Fruit fly (Drosophila melanogaster): ENCODE measurements around the gene Deaf1.

Deaf1 gene

DNA sequence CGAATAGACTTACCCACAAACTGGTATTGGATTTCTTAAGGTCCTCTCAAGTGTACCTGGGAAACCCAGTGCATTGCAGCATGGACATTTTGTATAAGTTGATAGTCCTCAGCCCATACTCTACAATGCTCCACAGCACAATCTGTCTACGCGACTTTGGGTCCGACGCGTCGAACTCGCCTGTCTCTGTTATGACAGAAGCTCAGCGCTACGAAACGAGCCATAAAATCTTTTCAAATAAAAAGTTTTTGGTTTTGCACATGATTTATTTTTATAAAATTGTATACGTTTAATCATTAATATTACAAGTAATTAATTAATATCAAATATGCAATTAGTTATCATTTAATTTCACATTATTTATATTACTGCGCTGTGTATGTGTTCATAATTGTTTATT, 49.3 kb downstream of the Deaf1 start:
- TF ChIP-seq Ets65A (GFP tag) = peak; percentile 48
- TF ChIP-seq sqz (GFP tag; optimal IDR thresholded peaks at IDR 0.05) = no peak
- no peak for TF ChIP-seq CG8359 (GFP tag; optimal IDR thresholded peaks at IDR 0.05; ENCODE audit: borderline replicate concordance)
- no peak for TF ChIP-seq crc (GFP tag; optimal IDR thresholded peaks at IDR 0.05)
- peak; percentile 95 for TF ChIP-seq CG18011 (GFP tag; optimal IDR thresholded peaks at IDR 0.05)
- TF ChIP-seq cad (GFP tag; optimal IDR thresholded peaks at IDR 0.05) = peak; percentile 69
- TF ChIP-seq CG10147 (GFP tag; optimal IDR thresholded peaks at IDR 0.05) = no peak

DNA sequence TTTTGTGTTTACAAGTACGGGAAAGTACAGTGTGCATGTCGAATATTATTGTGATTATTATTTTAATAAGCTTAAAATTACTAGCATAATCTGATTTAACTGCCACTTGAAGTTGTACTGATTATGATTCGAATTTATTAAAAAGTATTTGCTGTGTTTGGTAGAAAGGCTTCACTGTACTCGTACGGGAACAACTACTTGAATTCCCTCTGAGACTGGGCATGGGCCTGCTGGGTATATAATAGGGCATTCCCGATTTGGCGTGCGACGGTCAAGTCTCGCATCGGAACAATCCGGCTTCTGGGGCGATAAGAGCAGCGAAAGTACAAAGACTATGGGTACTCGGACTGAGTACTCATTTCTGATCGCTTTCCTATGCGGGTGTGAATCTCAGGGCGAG, 51.7 kb downstream of the Deaf1 start:
- TF ChIP-seq Drgx (GFP tag; IDR thresholded peaks at IDR 0.05) = peak; percentile 14; the same call in 1 of the 2 replicates
- peak; percentile 68 for TF ChIP-seq Med (GFP tag)
- TF ChIP-seq gcm (GFP tag; optimal IDR thresholded peaks at IDR 0.05) = peak; percentile 61
- TF ChIP-seq sens (GFP tag) = peak; percentile 53
- 0 out of 3 replicates have a peak, but pooled peaks have one; percentile 8 for TF ChIP-seq CG2199 (GFP tag; IDR thresholded peaks at IDR 0.05)
- TF ChIP-seq CG17612 (GFP tag; IDR thresholded peaks at IDR 0.05) = no peak
- peak; percentile 67 for TF ChIP-seq grau (tag; optimal IDR thresholded peaks at IDR 0.05)
- peak; percentile 48 for TF ChIP-seq CG2120 (GFP tag; optimal IDR thresholded peaks at IDR 0.05)
- TF ChIP-seq CG32532 (GFP tag; IDR thresholded peaks at IDR 0.05) = 0 out of 2 replicates have a peak, but pooled peaks have one; percentile 14
- TF ChIP-seq D19B (GFP tag; optimal IDR thresholded peaks at IDR 0.05) = peak; percentile 25
- no peak for TF ChIP-seq CG5953 (GFP tag; IDR thresholded peaks at IDR 0.05)
- peak; percentile 63 for TF ChIP-seq nom (GFP tag; optimal IDR thresholded peaks at IDR 0.05)
- 0 out of 3 replicates have a peak, but pooled peaks have one; percentile 7 for TF ChIP-seq ci (GFP tag; IDR thresholded peaks at IDR 0.05)
- TF ChIP-seq CG18599 (GFP tag; optimal IDR thresholded peaks at IDR 0.05) = peak; percentile 25
- TF ChIP-seq sim (GFP tag; IDR thresholded peaks at IDR 0.05) = no peak
- TF ChIP-seq nerfin-1 (tag; optimal IDR thresholded peaks at IDR 0.05) = no peak
- TF ChIP-seq CG3995 (GFP tag; optimal IDR thresholded peaks at IDR 0.05) = no peak
- peak; percentile 10 for TF ChIP-seq exex (tag; optimal IDR thresholded peaks at IDR 0.05)

- TF ChIP-seq CG17359 (tag; optimal IDR thresholded peaks at IDR 0.05) (peak; percentile 32), CG13775 (GFP tag; optimal IDR thresholded peaks at IDR 0.05) (peak; percentile 40), CG7987 (GFP tag; optimal IDR thresholded peaks at IDR 0.05) (peak; percentile 67), CG11247 (GFP tag; IDR thresholded peaks at IDR 0.05) (no peak), CG12155 (GFP tag; optimal IDR thresholded peaks at IDR 0.05) (peak; percentile 65), bigmax (GFP tag; optimal IDR thresholded peaks at IDR 0.05) (peak; percentile 40), Fer3 (tag; optimal IDR thresholded peaks at IDR 0.05) (no peak), Ets97D (GFP tag; optimal IDR thresholded peaks at IDR 0.05) (peak; percentile 85), NC2β (GFP tag; optimal IDR thresholded peaks at IDR 0.05) (peak; percentile 32), exex (tag; optimal IDR thresholded peaks at IDR 0.05) (peak; percentile 81), danr (GFP tag; IDR thresholded peaks at IDR 0.05) (0 out of 2 replicates have a peak, but pooled peaks have one; percentile 6), D (optimal IDR thresholded peaks at IDR 0.05) (no peak), D (GFP tag; optimal IDR thresholded peaks at IDR 0.05) (no peak), CG14441 (GFP tag; IDR thresholded peaks at IDR 0.05) (0 out of 2 replicates have a peak, but pooled peaks have one; percentile 24), dpn (GFP tag; optimal IDR thresholded peaks at IDR 0.05) (peak; percentile 63 to 80), CG14050 (GFP tag; IDR thresholded peaks at IDR 0.05) (peak; percentile 36; the same call in 2 of the 3 replicates), CG12299 (tag; optimal IDR thresholded peaks at IDR 0.05) (peak; percentile 37), az2 (GFP tag; optimal IDR thresholded peaks at IDR 0.05) (peak; percentile 34), rib (GFP tag; IDR thresholded peaks at IDR 0.05) (peak; percentile 48), Bdp1 (GFP tag; optimal IDR thresholded peaks at IDR 0.05) (peak; percentile 64), CG17912 (GFP tag; optimal IDR thresholded peaks at IDR 0.05) (peak; percentile 70), CG11085 (GFP tag; IDR thresholded peaks at IDR 0.05) (peak; percentile 44; the same call in 1 of the 2 replicates), corto (GFP tag; optimal IDR thresholded peaks at IDR 0.05) (peak; percentile 1), CG6254 (GFP tag; optimal IDR thresholded peaks at IDR 0.05) (no peak)
These were observed 53.1 kb downstream of the Deaf1 start, which contains the start of the genes Rab8 and Usp32 for dm6 chr3L:19870843-19871666. TSS of gene Rab8 (minus strand) at chr3L:19871078. TSS of gene Usp32 (plus strand) at chr3L:19871139.

All from whole organism, embryonic.